Worm (Caenorhabditis elegans) whole organism, L2 larva: ENCODE measurements around the gene fip-7.

Source experiments
- F13H6.1 ChIP-seq: sonication (generic microtip); optimal IDR thresholded peaks from 2 replicates; lab custom pipeline; 2016; ENCODE audit warnings: missing genetic modification characterization, missing compliant biosample characterization
- ama-1 ChIP-seq: fragments of 150-350 bp; optimal IDR thresholded peaks from 2 replicates; lab custom pipeline; 2018; ENCODE audit warnings: inconsistent platforms
- ceh-82 ChIP-seq: fragments of 150-350 bp; optimal IDR thresholded peaks from 2 replicates; lab custom pipeline; 2014; ENCODE audit warnings: missing biosample characterization, missing genetic modification characterization
- egl-27 ChIP-seq: sonication (generic microtip); optimal IDR thresholded peaks from 3 replicates; lab custom pipeline; 2017; ENCODE audit warnings: missing biosample characterization, missing genetic modification reagents, missing genetic modification characterization
- elt-3 ChIP-seq: sonication (generic microtip); optimal IDR thresholded peaks from 2 replicates; lab custom pipeline; 2017; ENCODE audit warnings: missing biosample characterization, missing genetic modification characterization
- gmeb-1 ChIP-seq: fragments of 150-350 bp; optimal IDR thresholded peaks from 2 replicates; lab custom pipeline; 2014; ENCODE audit warnings: missing biosample characterization, missing genetic modification characterization
- lin-13 ChIP-seq: fragments of 150-350 bp; optimal IDR thresholded peaks from 2 replicates; lab custom pipeline; 2014; ENCODE audit warnings: missing biosample characterization, missing genetic modification reagents, missing genetic modification characterization
- mdl-1 ChIP-seq, 2 experiments: fragments of 150-350 bp in 1 of 2; sonication (generic microtip) in 1 of 2; optimal IDR thresholded peaks; 2 replicates each; lab custom pipeline; 2017; ENCODE audit warnings: missing biosample characterization in 2 of 2, missing genetic modification characterization in 2 of 2
- sma-3 ChIP-seq: sonication (generic microtip); optimal IDR thresholded peaks from 2 replicates; lab custom pipeline; 2016; ENCODE audit warnings: missing genetic modification reagents, missing genetic modification characterization, missing compliant biosample characterization
- snpc-4 ChIP-seq: fragments of 150-350 bp; optimal IDR thresholded peaks from 2 replicates; lab custom pipeline; 2014; ENCODE audit warnings: missing biosample characterization, missing genetic modification characterization
- unc-39 ChIP-seq: fragments of 150-350 bp; optimal IDR thresholded peaks from 2 replicates; lab custom pipeline; 2014; ENCODE audit warnings: missing biosample characterization, missing genetic modification characterization
- unc-62 ChIP-seq: fragments of 150-350 bp; optimal IDR thresholded peaks from 2 replicates; lab custom pipeline; 2014; ENCODE audit warnings: missing biosample characterization, missing genetic modification reagents, missing genetic modification characterization
- zag-1 ChIP-seq: fragments of 150-350 bp; optimal IDR thresholded peaks from 2 replicates; lab custom pipeline; 2014; ENCODE audit warnings: missing biosample characterization, missing genetic modification characterization

DNA sequence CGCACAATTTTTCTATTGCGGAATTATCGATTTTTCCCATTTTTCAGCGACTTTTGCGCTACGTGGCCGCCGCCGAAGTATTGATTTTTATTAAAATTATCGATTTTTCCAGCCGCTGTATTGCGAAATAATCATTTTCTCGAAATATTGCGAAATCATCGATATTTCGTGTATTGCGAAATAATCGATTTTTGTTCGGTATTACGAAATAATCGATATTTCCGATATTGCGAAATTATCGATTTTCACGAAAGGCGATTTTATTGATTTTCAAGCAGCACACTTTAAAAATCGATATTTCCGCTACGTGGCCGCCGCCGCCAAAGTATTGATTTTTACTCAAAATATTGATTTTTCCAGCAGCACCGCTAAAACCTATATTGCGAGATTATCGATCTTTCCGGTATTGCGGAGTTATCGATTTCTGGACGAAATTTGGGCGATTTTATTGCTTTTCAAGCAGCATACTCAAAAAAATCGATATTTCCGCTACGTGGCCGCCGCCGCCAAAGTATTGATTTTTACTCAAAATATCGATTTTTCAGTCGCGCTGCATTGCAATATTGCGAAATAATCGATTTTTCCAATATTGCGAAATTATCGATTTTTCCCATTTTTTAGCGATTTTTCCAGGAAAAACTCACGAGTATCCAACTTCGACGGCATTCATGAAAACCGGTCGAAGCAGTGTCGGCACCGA, 19.6 kb downstream of the fip-7 start:
- TF ChIP-seq egl-27 (tag; lab: Kevin White, UChicago) (no peak), unc-62 (GFP tag; lab: Kevin White, UChicago) (no peak), mdl-1 (tag; optimal IDR thresholded peaks at IDR 0.05; lab: Kevin White, UChicago) (no peak), lin-13 (GFP tag; lab: Kevin White, UChicago) (no peak), zag-1 (no peak), sma-3 (GFP tag; lab: Kevin White, UChicago) (no peak), F13H6.1 (no peak), ceh-82 (tag; lab: Kevin White, UChicago) (no peak), snpc-4 (tag; lab: Kevin White, UChicago) (no peak), ama-1 (lab: Kevin White, UChicago) (no peak), elt-3 (tag; lab: Kevin White, UChicago) (no peak), gmeb-1 (tag; lab: Kevin White, UChicago) (no peak), unc-39 (tag; lab: Kevin White, UChicago) (no peak)
